Worm (Caenorhabditis elegans): ENCODE results near the gene chil-26.

DNA sequence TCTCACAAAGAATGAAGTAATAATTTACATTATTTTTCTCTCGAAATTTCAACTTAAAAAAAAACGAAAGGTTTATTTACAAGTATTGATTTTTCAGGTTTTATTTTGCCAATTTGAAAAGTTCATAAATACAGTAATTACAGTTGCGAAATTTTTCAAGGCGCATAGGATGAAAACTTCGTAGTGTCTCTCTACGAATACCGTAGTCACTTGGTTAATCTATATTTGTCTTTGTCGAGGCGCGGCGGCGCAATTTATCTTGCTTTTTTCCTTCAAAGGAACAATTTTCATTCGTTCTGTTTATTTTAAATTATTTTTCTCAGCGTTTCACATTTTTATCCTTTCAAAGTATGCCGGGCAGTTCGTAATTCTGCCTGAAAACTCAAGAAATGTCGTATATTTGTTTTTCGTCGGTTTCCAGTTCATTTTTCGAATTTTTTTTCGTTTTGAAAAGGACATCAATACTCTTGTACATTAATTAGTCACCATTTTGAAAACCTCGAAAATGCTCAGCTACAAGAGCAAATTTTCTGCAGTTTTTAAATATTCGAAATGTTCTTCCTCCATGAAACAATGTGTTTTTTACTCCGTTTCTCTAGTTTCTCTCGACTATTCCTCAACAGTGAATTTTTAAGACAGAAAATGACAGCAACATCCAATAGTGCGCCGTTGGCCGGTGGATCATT lies 48.8 kb downstream of the chil-26 start, which contains the start of gene mex-6:
- TF ChIP-seq xnd-1 (tag; optimal IDR thresholded peaks at IDR 0.05) (peak; percentile 92), unc-62 (GFP tag; optimal IDR thresholded peaks at IDR 0.05) (no peak), ets-4 (GFP tag; optimal IDR thresholded peaks at IDR 0.05) (no peak), dox-1 (GFP tag; IDR thresholded peaks at IDR 0.05) (no peak; the same call in 1 of the 2 replicates), snpc-4 (GFP tag; optimal IDR thresholded peaks at IDR 0.05) (no peak), snpc-4 (tag; optimal IDR thresholded peaks at IDR 0.05) (no peak), cebp-1 (GFP tag; IDR thresholded peaks at IDR 0.05) (no peak), cebp-1 (tag; optimal IDR thresholded peaks at IDR 0.05) (no peak), ceh-27 (GFP tag; optimal IDR thresholded peaks at IDR 0.05) (no peak), ama-1 (optimal IDR thresholded peaks at IDR 0.05) (no peak), ama-1 (GFP tag; optimal IDR thresholded peaks at IDR 0.05) (no peak), hrde-1 (tag; optimal IDR thresholded peaks at IDR 0.05; ENCODE audit: borderline replicate concordance) (no peak), nhr-27 (tag; optimal IDR thresholded peaks at IDR 0.05) (no peak), repo-1 (tag; optimal IDR thresholded peaks at IDR 0.05) (no peak), nfya-1 (tag; optimal IDR thresholded peaks at IDR 0.05; ENCODE audit: borderline replicate concordance, insufficient read depth) (no peak)
